Worm (Caenorhabditis elegans): ENCODE results near the gene nhr-247.

nhr-247 gene

ce11 chrV:15290995-15291394, 31.8 kb upstream of the nhr-247 start, which contains the start of gene cyp-34A2:
TSS of gene cyp-34A2 (minus strand) at chrV:15291095.
- TF ChIP-seq nhr-76 (tag; optimal IDR thresholded peaks at IDR 0.05): no peak
- no peak for TF ChIP-seq efl-1 (optimal IDR thresholded peaks at IDR 0.05)
- peak in 1 of 2 experiments; percentile 12 for TF ChIP-seq efl-1 (GFP tag; optimal IDR thresholded peaks at IDR 0.05 in 1 of 2)

ce11 chrV:15293865-15294264, 28.9 kb upstream of the nhr-247 start, which contains the start of gene str-96:
TSS of gene str-96 (minus strand) at chrV:15293965.
- TF ChIP-seq efl-1 (optimal IDR thresholded peaks at IDR 0.05) (no peak), efl-1 (GFP tag; optimal IDR thresholded peaks at IDR 0.05 in 1 of 2) (no peak), rnt-1 (tag; optimal IDR thresholded peaks at IDR 0.05) (no peak), fkh-8 (tag; optimal IDR thresholded peaks at IDR 0.05) (peak; percentile 32), ceh-8 (GFP tag; optimal IDR thresholded peaks at IDR 0.05) (peak; percentile 86)

- TF ChIP-seq pqm-1 (tag; optimal IDR thresholded peaks at IDR 0.05) (peak; percentile 90), hpl-2 (GFP tag; optimal IDR thresholded peaks at IDR 0.05) (no peak), nhr-85 (tag) (no peak), fkh-4 (tag; optimal IDR thresholded peaks at IDR 0.05; ENCODE audit: borderline replicate concordance) (no peak), jun-1 (tag; optimal IDR thresholded peaks at IDR 0.05) (peak; percentile 75), sox-4 (tag; optimal IDR thresholded peaks at IDR 0.05) (no peak), nhr-12 (tag; optimal IDR thresholded peaks at IDR 0.05) (no peak), nhr-90 (tag; optimal IDR thresholded peaks at IDR 0.05; ENCODE audit: poor library complexity) (peak; percentile 19), egl-13 (tag; optimal IDR thresholded peaks at IDR 0.05) (no peak), grh-1 (GFP tag; IDR thresholded peaks at IDR 0.05) (no peak), nhr-77 (tag; optimal IDR thresholded peaks at IDR 0.05) (no peak), mep-1 (tag; optimal IDR thresholded peaks at IDR 0.05) (no peak), pax-3 (tag; optimal IDR thresholded peaks at IDR 0.05) (peak; percentile 88), lin-13 (GFP tag; optimal IDR thresholded peaks at IDR 0.05) (no peak), ces-1 (GFP tag; optimal IDR thresholded peaks at IDR 0.05) (no peak), nhr-20 (tag; optimal IDR thresholded peaks at IDR 0.05) (peak; percentile 52), lin-39 (tag; optimal IDR thresholded peaks at IDR 0.05) (no peak), efl-1 (optimal IDR thresholded peaks at IDR 0.05) (no peak), efl-1 (GFP tag; optimal IDR thresholded peaks at IDR 0.05 in 1 of 2) (peak in 1 of 2 experiments; percentile 37), lin-14 (GFP tag; optimal IDR thresholded peaks at IDR 0.05) (no peak), ztf-11 (tag; optimal IDR thresholded peaks at IDR 0.05) (no peak), ama-1 (optimal IDR thresholded peaks at IDR 0.05) (no peak), sup-37 (GFP tag; optimal IDR thresholded peaks at IDR 0.05) (no peak), ceh-90 (tag; optimal IDR thresholded peaks at IDR 0.05) (no peak), C16A3.4 (tag; optimal IDR thresholded peaks at IDR 0.05) (no peak), nhr-19 (GFP tag; conservative IDR thresholded peaks at IDR 0.05) (no peak), snpc-4 (tag; optimal IDR thresholded peaks at IDR 0.05) (no peak), nhr-71 (tag; optimal IDR thresholded peaks at IDR 0.05) (peak; percentile 30), ceh-82 (tag; optimal IDR thresholded peaks at IDR 0.05) (no peak), swsn-7 (tag; optimal IDR thresholded peaks at IDR 0.05) (no peak), ceh-88 (GFP tag; IDR thresholded peaks at IDR 0.05) (no peak), tlp-1 (tag; optimal IDR thresholded peaks at IDR 0.05) (peak; percentile 83), nhr-47 (tag; optimal IDR thresholded peaks at IDR 0.05) (no peak), elt-3 (tag; optimal IDR thresholded peaks at IDR 0.05) (no peak), lin-35 (GFP tag; optimal IDR thresholded peaks at IDR 0.05) (no peak), nhr-84 (tag; optimal IDR thresholded peaks at IDR 0.05) (no peak), irx-1 (tag; optimal IDR thresholded peaks at IDR 0.05) (no peak), lir-3 (tag; optimal IDR thresholded peaks at IDR 0.05; ENCODE audit: poor library complexity) (no peak), mef-2 (tag; optimal IDR thresholded peaks at IDR 0.05) (no peak), Y116A8C.19 (tag; optimal IDR thresholded peaks at IDR 0.05; ENCODE audit: borderline replicate concordance) (no peak), lsy-2 (tag; optimal IDR thresholded peaks at IDR 0.05) (no peak), elt-2 (tag; optimal IDR thresholded peaks at IDR 0.05) (peak; percentile 100)
These were observed 24.2 kb upstream of the nhr-247 start, which contains the start of gene cpr-3 for ce11 chrV:15298597-15298996. TSS of gene cpr-3 (minus strand) at chrV:15298700.

Measured in whole organism, L1 larva.